Worm (Caenorhabditis elegans) whole organism, mixed stage, embryonic: ENCODE results near the gene Y45F3A.9.

Experiments
- bed-3 ChIP-seq: fragments of 200-800 bp; sonication (Bioruptor generic); optimal IDR thresholded peaks from 3 replicates; lab custom pipeline; 2018; ENCODE audit warnings: mild to moderate bottlenecking, missing genetic modification characterization, moderate library complexity, missing compliant biosample characterization
- elt-3 ChIP-seq: fragments of 150-350 bp; optimal IDR thresholded peaks from 2 replicates; lab custom pipeline; 2014; ENCODE audit warnings: missing biosample characterization, missing genetic modification characterization
- ham-2 ChIP-seq: fragments of 200-800 bp; sonication (Bioruptor generic); optimal IDR thresholded peaks from 2 replicates; lab custom pipeline; 2018; ENCODE audit warnings: mild to moderate bottlenecking, missing genetic modification characterization, missing compliant biosample characterization
- lin-13 ChIP-seq: fragments of 150-350 bp; optimal IDR thresholded peaks from 2 replicates; lab custom pipeline; 2014; ENCODE audit warnings: missing biosample characterization, missing genetic modification characterization
- lsy-2 ChIP-seq: fragments of 150-350 bp; optimal IDR thresholded peaks from 2 replicates; lab custom pipeline; 2014; ENCODE audit warnings: missing biosample characterization, missing genetic modification characterization
- nhr-237 ChIP-seq: fragments of 150-350 bp; optimal IDR thresholded peaks from 2 replicates; lab custom pipeline; 2014; ENCODE audit warnings: missing biosample characterization, missing genetic modification characterization
- nhr-28 ChIP-seq: fragments of 150-350 bp; optimal IDR thresholded peaks from 2 replicates; lab custom pipeline; 2014; ENCODE audit warnings: missing biosample characterization, missing genetic modification characterization
- pha-4 ChIP-seq: fragments of 150-350 bp; optimal IDR thresholded peaks from 2 replicates; lab custom pipeline; 2018; ENCODE audit warnings: missing biosample characterization, missing genetic modification reagents, missing genetic modification characterization
- unc-62 ChIP-seq: fragments of 150-350 bp; optimal IDR thresholded peaks from 2 replicates; lab custom pipeline; 2014; ENCODE audit warnings: missing biosample characterization, missing genetic modification reagents, missing genetic modification characterization

DNA sequence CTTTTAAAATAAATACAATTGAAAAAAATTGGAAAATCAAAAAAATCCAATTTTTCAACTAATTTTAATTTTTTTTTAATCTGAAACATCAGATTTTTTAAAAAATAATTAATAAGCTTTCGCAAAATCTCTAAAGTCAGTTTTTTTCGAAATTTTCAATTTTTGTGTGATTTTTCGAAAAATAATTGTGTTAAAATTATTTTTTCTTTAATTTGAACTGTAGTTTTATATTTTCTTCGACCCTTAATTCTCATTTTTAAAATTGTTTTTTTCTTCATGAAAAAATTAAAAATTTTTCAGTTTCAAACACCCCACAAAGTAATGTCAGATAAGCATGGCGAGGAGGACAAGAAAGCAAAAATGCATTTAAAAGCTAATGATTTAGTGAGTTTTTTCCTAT is 10.1 kb upstream of the Y45F3A.9 start, which contains the start of gene rabx-5:
- TF ChIP-seq bed-3 (GFP tag; lab: Kevin White, UChicago) (no peak), elt-3 (tag; lab: Kevin White, UChicago) (no peak), lsy-2 (tag; lab: Kevin White, UChicago) (no peak), pha-4 (tag; lab: Kevin White, UChicago) (no peak), nhr-237 (no peak), nhr-28 (tag; lab: Kevin White, UChicago) (no peak), ham-2 (GFP tag; lab: Kevin White, UChicago) (no peak), lin-13 (tag; lab: Kevin White, UChicago) (no peak), unc-62 (GFP tag; lab: Kevin White, UChicago) (no peak)
